Fruit fly (Drosophila melanogaster): ENCODE results near the gene CG43165.

The CG43165 gene

dm6 chr2L:3712949-3713416 is 18.2 kb upstream of the CG43165 start, which contains the start of the genes CG31955 and CG2818 (continued):
- TF ChIP-seq Lpt (GFP tag; optimal IDR thresholded peaks at IDR 0.05) (no peak), CG6163 (GFP tag; IDR thresholded peaks at IDR 0.05) (no peak), Eip93F (GFP tag; optimal IDR thresholded peaks at IDR 0.05) (no peak), Smox (GFP tag; optimal IDR thresholded peaks at IDR 0.05) (peak; percentile 32), CG11902 (GFP tag; optimal IDR thresholded peaks at IDR 0.05) (no peak), Sox14 (GFP tag; optimal IDR thresholded peaks at IDR 0.05) (peak; percentile 25)

DNA sequence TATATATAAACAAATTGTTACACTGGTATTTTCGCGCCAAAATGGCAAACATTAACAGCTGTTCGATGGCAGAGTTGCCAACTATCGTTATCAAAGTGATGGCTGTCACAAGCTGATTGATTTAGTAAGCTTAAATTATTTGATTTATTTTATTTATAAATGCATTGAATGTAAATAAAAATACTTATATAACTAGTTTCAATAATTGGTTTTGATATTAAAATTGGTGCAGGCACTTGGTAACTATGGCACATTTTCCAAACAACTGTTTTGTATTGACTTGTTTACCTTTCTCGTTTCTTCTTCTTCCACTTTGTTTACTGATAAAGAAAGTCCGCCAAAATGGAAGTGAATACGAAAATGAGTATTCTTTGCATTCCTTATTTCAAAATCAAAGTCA is 16.8 kb upstream of the CG43165 start, which contains the start of gene cutlet:
Gene cutlet, minus strand, starts transcription at position 84 of the 400 bp plus-strand sequence.
- TF ChIP-seq svp (GFP tag) (peak; percentile 63), fkh (GFP tag; optimal IDR thresholded peaks at IDR 0.05) (peak; percentile 93), Smox (GFP tag; optimal IDR thresholded peaks at IDR 0.05) (peak; percentile 16), spab (GFP tag; optimal IDR thresholded peaks at IDR 0.05) (no peak), Eip78C (GFP tag) (peak; percentile 54), achi (GFP tag; optimal IDR thresholded peaks at IDR 0.05) (peak; percentile 36), CG31627 (GFP tag; optimal IDR thresholded peaks at IDR 0.05) (no peak)

- TF ChIP-seq svp (GFP tag), result peak; percentile 71
- no peak for TF ChIP-seq fd85E (GFP tag; optimal IDR thresholded peaks at IDR 0.05)
These were observed 12.1 kb upstream of the CG43165 start, which contains the start of gene CG31777 for dm6 chr2L:3706963-3707362. Gene CG31777, minus strand, starts transcription at chr2L:3707063.

dm6 chr2L:3705438-3705921 is 10.7 kb upstream of the CG43165 start, which contains the start of gene CG31778:
Gene CG31778, minus strand, starts transcription at chr2L:3705488.
- TF ChIP-seq Met (GFP tag; optimal IDR thresholded peaks at IDR 0.05) (peak; percentile 86), CG11762 (GFP tag; optimal IDR thresholded peaks at IDR 0.05; ENCODE audit: insufficient read depth) (peak; percentile 48), fd59A (GFP tag; optimal IDR thresholded peaks at IDR 0.05) (peak; percentile 46), achi (GFP tag; optimal IDR thresholded peaks at IDR 0.05) (peak; percentile 73), CG34406 (GFP tag; optimal IDR thresholded peaks at IDR 0.05) (peak; percentile 64), eg (GFP tag; IDR thresholded peaks at IDR 0.05) (peak; percentile 84), CG8119 (GFP tag; IDR thresholded peaks at IDR 0.05) (peak; percentile 67), vri (GFP tag; optimal IDR thresholded peaks at IDR 0.05) (peak; percentile 78), fkh (GFP tag; optimal IDR thresholded peaks at IDR 0.05) (no peak), lz (GFP tag; optimal IDR thresholded peaks at IDR 0.05) (peak; percentile 88), acj6 (GFP tag; optimal IDR thresholded peaks at IDR 0.05) (peak; percentile 76), CG8632 (GFP tag; optimal IDR thresholded peaks at IDR 0.05) (peak; percentile 75), esn (GFP tag; optimal IDR thresholded peaks at IDR 0.05) (peak; percentile 93), Hr4 (GFP tag; optimal IDR thresholded peaks at IDR 0.05) (peak; percentile 62), Ets96B (tag; optimal IDR thresholded peaks at IDR 0.05) (peak; percentile 79), pdm3 (GFP tag; optimal IDR thresholded peaks at IDR 0.05) (peak; percentile 83), CG11294 (GFP tag; IDR thresholded peaks at IDR 0.05) (peak; percentile 65), spab (GFP tag; optimal IDR thresholded peaks at IDR 0.05) (peak; percentile 66), CG8319 (GFP tag; optimal IDR thresholded peaks at IDR 0.05) (peak; percentile 46), Eip93F (GFP tag; optimal IDR thresholded peaks at IDR 0.05) (no peak), Sox102F (GFP tag; optimal IDR thresholded peaks at IDR 0.05) (peak; percentile 92), CG16779 (tag; optimal IDR thresholded peaks at IDR 0.05) (peak; percentile 62), CG6854 (GFP tag; optimal IDR thresholded peaks at IDR 0.05) (peak; percentile 35), CG1621 (tag; optimal IDR thresholded peaks at IDR 0.05) (peak; percentile 75), CG10631 (GFP tag; optimal IDR thresholded peaks at IDR 0.05) (peak; percentile 57), CG9139 (GFP tag; optimal IDR thresholded peaks at IDR 0.05) (no peak), CG6163 (GFP tag; IDR thresholded peaks at IDR 0.05) (peak; percentile 86), topi (GFP tag; optimal IDR thresholded peaks at IDR 0.05) (peak; percentile 84), CG6808 (GFP tag; optimal IDR thresholded peaks at IDR 0.05) (peak; percentile 67), CG3919 (GFP tag; optimal IDR thresholded peaks at IDR 0.05) (peak; percentile 73), Eip78C (GFP tag) (peak; percentile 94), dac (GFP tag; optimal IDR thresholded peaks at IDR 0.05) (no peak), OdsH (GFP tag; optimal IDR thresholded peaks at IDR 0.05) (peak; percentile 70), CG11902 (GFP tag; optimal IDR thresholded peaks at IDR 0.05) (peak; percentile 60), cyc (GFP tag; optimal IDR thresholded peaks at IDR 0.05) (peak; percentile 82), Ets21C (GFP tag; optimal IDR thresholded peaks at IDR 0.05) (peak; percentile 76), CG15336 (GFP tag; IDR thresholded peaks at IDR 0.05) (peak; percentile 77), Gug (GFP tag; IDR thresholded peaks at IDR 0.05) (0 out of 2 replicates have a peak, but pooled peaks have one; percentile 37)
